Fruit fly (Drosophila melanogaster) whole organism, embryonic: Measurements from ENCODE around the gene scat.

Experiments used
- B-H2 ChIP-seq: fragments of 200-800 bp; sonication (Bioruptor generic); optimal IDR thresholded peaks from 2 replicates; lab custom pipeline; 2018; ENCODE audit warnings: missing biosample characterization, mild to moderate bottlenecking, missing genetic modification characterization
- CG10267 ChIP-seq: fragments of 200-800 bp; sonication (Bioruptor generic); optimal IDR thresholded peaks from 2 replicates; lab custom pipeline; 2018; ENCODE audit warnings: missing biosample characterization, mild to moderate bottlenecking, missing genetic modification characterization, moderate library complexity
- CG10979 ChIP-seq: fragments of 200-800 bp; sonication (Bioruptor generic); optimal IDR thresholded peaks from 2 replicates; lab custom pipeline; 2018; ENCODE audit warnings: missing biosample characterization, mild to moderate bottlenecking, missing genetic modification characterization, moderate library complexity
- CG11247 ChIP-seq: fragments of 200-800 bp; sonication (Bioruptor generic); IDR thresholded peaks from 2 replicates; pipeline ENCODE4 v1.3.6; 2022; ENCODE audit warnings: missing biosample characterization, missing genetic modification characterization
- CG14667 ChIP-seq: fragments of 200-800 bp; sonication (Bioruptor generic); IDR thresholded peaks from 2 replicates; pipeline ENCODE4 v1.3.6; 2022; ENCODE audit warnings: missing biosample characterization, missing genetic modification characterization
- CG17361 ChIP-seq: fragments of 200-800 bp; sonication (Bioruptor generic); IDR thresholded peaks from 3 replicates; pipeline ENCODE4 v1.3.6; 2022; ENCODE audit warnings: missing biosample characterization, missing genetic modification characterization
- CG30403 ChIP-seq: fragments of 200-800 bp; sonication (Bioruptor generic); optimal IDR thresholded peaks from 3 replicates; lab custom pipeline; 2016; ENCODE audit warnings: missing biosample characterization, missing genetic modification characterization
- CG31365 ChIP-seq: fragments of 200-800 bp; sonication (Bioruptor generic); optimal IDR thresholded peaks from 2 replicates; lab custom pipeline; 2018; ENCODE audit warnings: missing biosample characterization, mild to moderate bottlenecking, missing genetic modification characterization
- CG32532 ChIP-seq: fragments of 200-800 bp; sonication (Bioruptor generic); IDR thresholded peaks from 2 replicates; pipeline ENCODE4 v1.3.6; 2022; ENCODE audit warnings: missing biosample characterization, missing genetic modification characterization
- CG3407 ChIP-seq: fragments of 200-800 bp; sonication (Bioruptor generic); optimal IDR thresholded peaks from 2 replicates; lab custom pipeline; 2018; ENCODE audit warnings: missing biosample characterization, mild to moderate bottlenecking, missing genetic modification characterization
- CG34224 ChIP-seq: fragments of 200-800 bp; sonication (Bioruptor generic); IDR thresholded peaks from 3 replicates; pipeline ENCODE4 v1.3.6; 2022; ENCODE audit warnings: missing biosample characterization, missing genetic modification characterization; ENCODE audit not compliant: partially characterized antibody
- CG34422 ChIP-seq: fragments of 200-800 bp; sonication (Bioruptor generic); IDR thresholded peaks from 3 replicates; pipeline ENCODE4 v1.3.6; 2022; ENCODE audit warnings: missing biosample characterization, missing genetic modification characterization
- CG4328 ChIP-seq: fragments of 200-800 bp; sonication (Bioruptor generic); optimal IDR thresholded peaks from 3 replicates; lab custom pipeline; 2017; ENCODE audit warnings: missing biosample characterization, missing genetic modification reagents, missing genetic modification characterization
- CG5180 ChIP-seq: fragments of 200-800 bp; sonication (Bioruptor generic); optimal IDR thresholded peaks from 3 replicates; lab custom pipeline; 2017; ENCODE audit warnings: missing biosample characterization, missing genetic modification characterization, mild to moderate bottlenecking, moderate library complexity, missing genetic modification reagents
- CG5245 ChIP-seq: fragments of 200-800 bp; sonication (Bioruptor generic); optimal IDR thresholded peaks from 3 replicates; lab custom pipeline; 2016; ENCODE audit warnings: missing biosample characterization, missing genetic modification characterization
- CG7357 ChIP-seq: fragments of 200-800 bp; sonication (Bioruptor generic); IDR thresholded peaks from 3 replicates; pipeline ENCODE4 v1.3.6; 2022; ENCODE audit warnings: missing biosample characterization, missing genetic modification characterization
- CG7745 ChIP-seq: fragments of 200-800 bp; sonication (Bioruptor generic); optimal IDR thresholded peaks from 2 replicates; lab custom pipeline; 2018; ENCODE audit warnings: missing biosample characterization, mild to moderate bottlenecking, missing genetic modification characterization, moderate library complexity
- CG8089 ChIP-seq: fragments of 200-800 bp; sonication (Bioruptor generic); optimal IDR thresholded peaks from 3 replicates; lab custom pipeline; 2016; ENCODE audit warnings: missing biosample characterization, missing genetic modification characterization
- CG8281 ChIP-seq: fragments of 200-800 bp; sonication (Bioruptor generic); optimal IDR thresholded peaks from 2 replicates; lab custom pipeline; 2018; ENCODE audit warnings: missing biosample characterization, mild to moderate bottlenecking, missing genetic modification characterization, moderate library complexity
- CG9215 ChIP-seq: fragments of 200-800 bp; sonication (Bioruptor generic); IDR thresholded peaks from 2 replicates; pipeline ENCODE4 v1.3.6; 2022; ENCODE audit warnings: missing biosample characterization, missing genetic modification characterization
- Dad ChIP-seq: fragments of 200-800 bp; sonication (Bioruptor generic); optimal IDR thresholded peaks from 3 replicates; lab custom pipeline; 2016; ENCODE audit warnings: missing biosample characterization, missing genetic modification characterization
- H2.0 ChIP-seq: fragments of 200-800 bp; sonication (Bioruptor generic); IDR thresholded peaks from 2 replicates; pipeline ENCODE4 v1.3.6; 2022; ENCODE audit warnings: missing biosample characterization, missing genetic modification characterization
- HLH3B ChIP-seq: fragments of 200-800 bp; sonication (Bioruptor generic); IDR thresholded peaks from 2 replicates; pipeline ENCODE4 v1.3.6; 2022; ENCODE audit warnings: missing biosample characterization, missing genetic modification characterization
- HmgZ ChIP-seq: fragments of 200-800 bp; sonication (Bioruptor generic); optimal IDR thresholded peaks from 2 replicates; lab custom pipeline; 2018; ENCODE audit warnings: missing biosample characterization, mild to moderate bottlenecking, missing genetic modification characterization
- Hr51 ChIP-seq, 2 experiments: fragments of 200-800 bp; sonication (Bioruptor generic); optimal IDR thresholded peaks; 2 replicates in 1 of 2; 3 replicates in 1 of 2; lab custom pipeline; 2016 to 2018; ENCODE audit warnings: missing biosample characterization in 2 of 2, missing genetic modification characterization in 2 of 2, mild to moderate bottlenecking in 1 of 2, moderate library complexity in 1 of 2
- Hr78 ChIP-seq, 2 experiments: fragments of 200-800 bp in 1 of 2; fragments of >200 bp in 1 of 2; sonication (Bioruptor generic) in 1 of 2; optimal IDR thresholded peaks; 2 replicates each; lab custom pipeline; 2017 to 2019; ENCODE audit warnings: missing biosample characterization in 2 of 2, missing genetic modification characterization in 2 of 2, mild to moderate bottlenecking in 1 of 2, moderate library complexity in 1 of 2
- Mrtf ChIP-seq: fragments of 200-800 bp; sonication (Bioruptor generic); IDR thresholded peaks from 3 replicates; pipeline ENCODE4 v1.3.6; 2022; ENCODE audit warnings: missing biosample characterization, missing genetic modification characterization
- NFAT ChIP-seq: fragments of 200-800 bp; sonication (Bioruptor generic); IDR thresholded peaks from 2 replicates; pipeline ENCODE4 v1.3.6; 2022; ENCODE audit warnings: missing biosample characterization, missing genetic modification characterization
- Neu2 ChIP-seq: fragments of 200-800 bp; sonication (Bioruptor generic); optimal IDR thresholded peaks from 3 replicates; lab custom pipeline; 2016; ENCODE audit warnings: missing biosample characterization, missing genetic modification characterization, borderline replicate concordance
- Six4 ChIP-seq: fragments of 200-800 bp; sonication (Bioruptor generic); optimal IDR thresholded peaks from 2 replicates; lab custom pipeline; 2016; ENCODE audit warnings: missing biosample characterization, missing genetic modification characterization
- Sox102F ChIP-seq: fragments of 200-800 bp; sonication (Bioruptor generic); optimal IDR thresholded peaks from 2 replicates; lab custom pipeline; 2018; ENCODE audit warnings: missing biosample characterization, mild to moderate bottlenecking, missing genetic modification characterization, moderate library complexity
- Taf1 ChIP-seq: fragments of 200-800 bp; sonication (Bioruptor generic); IDR thresholded peaks from 2 replicates; pipeline ENCODE4 v1.3.6; 2022; ENCODE audit warnings: missing biosample characterization, missing genetic modification characterization
- aop ChIP-seq: fragments of 200-800 bp; sonication (Bioruptor generic); IDR thresholded peaks from 2 replicates; pipeline ENCODE4 v1.3.6; 2022; ENCODE audit warnings: missing biosample characterization, missing genetic modification characterization
- br ChIP-seq: fragments of >200 bp; optimal IDR thresholded peaks from 2 replicates; lab custom pipeline; 2017
- da ChIP-seq: fragments of 200-800 bp; sonication (Bioruptor generic); optimal IDR thresholded peaks from 2 replicates; lab custom pipeline; 2016; ENCODE audit warnings: missing biosample characterization, missing genetic modification characterization
- dan ChIP-seq: fragments of 200-800 bp; sonication (Bioruptor generic); IDR thresholded peaks from 2 replicates; pipeline ENCODE4 v1.3.6; 2022; ENCODE audit warnings: missing biosample characterization, missing genetic modification characterization
- dmrt99B ChIP-seq: fragments of 200-800 bp; sonication (Bioruptor generic); optimal IDR thresholded peaks from 2 replicates; lab custom pipeline; 2018; ENCODE audit warnings: missing biosample characterization, mild to moderate bottlenecking, missing genetic modification characterization, moderate library complexity
- grn ChIP-seq: fragments of 200-800 bp; sonication (Bioruptor generic); optimal IDR thresholded peaks from 3 replicates; lab custom pipeline; 2017; ENCODE audit warnings: missing biosample characterization, missing genetic modification characterization
- hkb ChIP-seq, 2 experiments: fragments of 200-800 bp in 1 of 2; fragments of >200 bp in 1 of 2; sonication (Bioruptor generic) in 1 of 2; IDR thresholded peaks in 1 of 2; optimal IDR thresholded peaks in 1 of 2; 2 replicates each; pipeline versions ENCODE4 v1.3.6 to Lab custom; 2017 to 2022; ENCODE audit warnings: missing biosample characterization in 1 of 2, missing genetic modification characterization in 1 of 2
- ken ChIP-seq: fragments of 200-800 bp; sonication (Bioruptor generic); IDR thresholded peaks from 3 replicates; pipeline ENCODE4 v1.3.6; 2022; ENCODE audit warnings: missing biosample characterization, missing genetic modification characterization
- lab ChIP-seq: fragments of 200-800 bp; sonication (Bioruptor generic); optimal IDR thresholded peaks from 3 replicates; lab custom pipeline; 2017; ENCODE audit warnings: missing biosample characterization, missing genetic modification characterization, mild to moderate bottlenecking, moderate library complexity, missing genetic modification reagents
- lilli ChIP-seq: fragments of 200-800 bp; sonication (Bioruptor generic); optimal IDR thresholded peaks from 3 replicates; lab custom pipeline; 2016; ENCODE audit warnings: missing biosample characterization, missing genetic modification characterization
- lola ChIP-seq, 3 experiments: fragments of >200 bp in 2 of 3; fragments of 200-800 bp in 1 of 3; sonication (Bioruptor generic) in 1 of 3; optimal IDR thresholded peaks; 2 replicates each; lab custom pipeline; 2017 to 2019; ENCODE audit warnings: missing biosample characterization in 3 of 3, missing genetic modification characterization in 3 of 3, mild to moderate bottlenecking in 1 of 3, moderate library complexity in 1 of 3
- pfk ChIP-seq: fragments of 200-800 bp; sonication (Bioruptor generic); optimal IDR thresholded peaks from 2 replicates; lab custom pipeline; 2018; ENCODE audit warnings: missing biosample characterization, mild to moderate bottlenecking, missing genetic modification characterization, moderate library complexity
- pita ChIP-seq: fragments of 200-800 bp; sonication (Bioruptor generic); optimal IDR thresholded peaks from 2 replicates; lab custom pipeline; 2017; ENCODE audit warnings: missing biosample characterization, mild to moderate bottlenecking, missing genetic modification characterization
- slp2 ChIP-seq: fragments of 200-800 bp; sonication (Bioruptor generic); optimal IDR thresholded peaks from 2 replicates; lab custom pipeline; 2016; ENCODE audit warnings: missing biosample characterization, missing genetic modification characterization
- ttk ChIP-seq: fragments of 200-800 bp; sonication (Bioruptor generic); IDR thresholded peaks from 2 replicates; pipeline ENCODE4 v2.1.2; 2022; ENCODE audit warnings: missing biosample characterization, missing genetic modification characterization
- tup ChIP-seq: fragments of 200-800 bp; sonication (Bioruptor generic); optimal IDR thresholded peaks from 2 replicates; lab custom pipeline; 2016; ENCODE audit warnings: missing biosample characterization, mild to moderate bottlenecking, missing genetic modification characterization, moderate library complexity

Gene scat

DNA sequence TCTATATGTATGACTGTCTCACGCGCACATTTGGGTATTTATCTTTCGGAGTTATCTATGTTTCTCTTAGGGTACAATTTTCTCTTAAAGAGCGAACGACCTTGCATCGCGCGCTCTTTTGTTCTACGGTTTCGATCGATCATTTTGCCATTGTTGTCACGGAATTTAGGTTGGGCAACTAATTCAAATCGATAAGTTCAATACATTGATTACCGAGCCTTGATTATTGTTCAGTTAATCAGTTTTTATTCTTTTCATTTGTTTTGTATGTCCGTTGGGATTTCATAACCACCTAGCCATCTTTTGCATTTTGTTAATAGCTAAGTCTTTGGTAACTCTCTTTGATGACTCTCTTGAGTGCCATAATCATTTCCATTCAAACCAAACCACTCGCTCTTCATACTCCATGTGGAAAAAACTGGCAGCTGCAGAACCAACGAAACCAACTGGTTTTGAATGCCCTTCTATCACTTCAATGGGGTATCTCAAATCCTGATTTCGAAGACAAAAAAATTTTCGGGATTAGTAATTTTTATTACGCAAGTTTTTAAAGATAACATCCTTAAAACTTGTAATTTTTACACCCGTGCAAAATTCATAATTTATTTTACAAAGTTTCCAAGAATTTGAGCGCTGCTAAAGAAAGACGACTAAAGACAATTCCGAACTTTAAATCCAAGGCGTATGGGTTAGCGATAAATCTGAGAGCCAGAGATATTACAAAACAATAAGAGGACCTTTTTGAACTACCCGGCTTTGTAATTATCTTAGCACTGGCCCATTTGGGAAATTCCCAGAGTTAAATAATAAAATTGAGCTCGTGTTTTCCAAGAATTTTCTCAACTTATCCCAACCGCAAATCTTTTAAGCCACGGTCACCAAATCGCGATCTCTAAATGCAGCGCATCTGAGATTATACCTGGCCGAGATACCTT lies 17.4 kb downstream of the scat start (continued):
- TF ChIP-seq CG7357 (GFP tag; lab: Robert Waterston, UW) (peak; percentile 4; the same call in 1 of the 3 replicates), grn (GFP tag; lab: Kevin White, UChicago) (peak; percentile 48), Neu2 (no peak), slp2 (no peak), Taf1 (GFP tag; lab: Robert Waterston, UW) (no peak), CG10267 (no peak), da (GFP tag; lab: Kevin White, UChicago) (no peak), CG8089 (GFP tag; lab: Kevin White, UChicago) (peak; percentile 10), ttk (no peak), Hr51 (GFP tag; optimal IDR thresholded peaks at IDR 0.05; lab: Kevin White, UChicago) (peak in 1 of 2 experiments; percentile 17), B-H2 (GFP tag; lab: Kevin White, UChicago) (no peak), lilli (peak; percentile 3), Hr78 (GFP tag; optimal IDR thresholded peaks at IDR 0.05; lab: Kevin White, UChicago) (no peak), HLH3B (GFP tag; lab: Robert Waterston, UW) (no peak), dan (GFP tag; lab: Robert Waterston, UW) (no peak), Dad (GFP tag; lab: Kevin White, UChicago) (no peak), CG4328 (GFP tag; lab: Kevin White, UChicago) (no peak), Sox102F (GFP tag; lab: Kevin White, UChicago) (no peak), CG7745 (no peak), Mrtf (GFP tag; lab: Robert Waterston, UW) (no peak), CG31365 (tag; lab: Kevin White, UChicago) (no peak), CG8281 (tag; lab: Kevin White, UChicago) (no peak), pita (GFP tag; lab: Kevin White, UChicago) (no peak), CG30403 (GFP tag; lab: Kevin White, UChicago) (peak; percentile 42), CG11247 (no peak), CG34224 (GFP tag; lab: Robert Waterston, UW) (no peak), pfk (GFP tag; lab: Kevin White, UChicago) (no peak), CG5245 (GFP tag; lab: Kevin White, UChicago) (no peak), NFAT (no peak; the same call in 1 of the 2 replicates), CG5180 (GFP tag; lab: Kevin White, UChicago) (no peak), tup (GFP tag; lab: Kevin White, UChicago) (no peak), H2.0 (GFP tag; lab: Robert Waterston, UW) (no peak), aop (GFP tag; lab: Robert Waterston, UW) (no peak), CG34422 (no peak), ken (no peak), CG32532 (no peak; the same call in 1 of the 2 replicates), HmgZ (no peak), CG10979 (tag; lab: Kevin White, UChicago) (no peak), hkb (optimal IDR thresholded peaks at IDR 0.05; lab: Kevin White, UChicago) (no peak), hkb (GFP tag; IDR thresholded peaks at IDR 0.05; lab: Robert Waterston, UW) (no peak), CG9215 (no peak; the same call in 1 of the 2 replicates), dmrt99B (tag; lab: Kevin White, UChicago) (no peak), CG14667 (GFP tag; lab: Robert Waterston, UW) (no peak), br (no peak), lola (GFP tag; optimal IDR thresholded peaks at IDR 0.05; lab: Kevin White, UChicago) (peak in 1 of 3 experiments; percentile 40), CG17361 (GFP tag; lab: Robert Waterston, UW) (no peak), Six4 (GFP tag; lab: Kevin White, UChicago) (no peak), lab (GFP tag; lab: Kevin White, UChicago) (no peak), CG3407 (no peak)
